Fruit fly (Drosophila melanogaster): ENCODE measurements around the gene CG14671.

The CG14671 gene

dm6 chr3R:5550452-5550851 is 14.2 kb downstream of the CG14671 start (continued):
- TF ChIP-seq CG6854 (GFP tag; optimal IDR thresholded peaks at IDR 0.05) = no peak
- peak; percentile 71; the same call in 2 of the 3 replicates for TF ChIP-seq Opbp (GFP tag; IDR thresholded peaks at IDR 0.05; ENCODE audit: partially characterized antibody)
- no peak for TF ChIP-seq Stat92E (GFP tag; optimal IDR thresholded peaks at IDR 0.05)
- TF ChIP-seq ac (GFP tag; optimal IDR thresholded peaks at IDR 0.05) = no peak
- TF ChIP-seq Fer3 (tag; optimal IDR thresholded peaks at IDR 0.05) = no peak
- TF ChIP-seq Max (GFP tag; optimal IDR thresholded peaks at IDR 0.05) = no peak
- TF ChIP-seq pzg (GFP tag; optimal IDR thresholded peaks at IDR 0.05) = peak; percentile 72
- TF ChIP-seq rib (GFP tag; IDR thresholded peaks at IDR 0.05) = no peak
- peak; percentile 52 for TF ChIP-seq CG1603 (tag; optimal IDR thresholded peaks at IDR 0.05)
- no peak for TF ChIP-seq Hey (tag; optimal IDR thresholded peaks at IDR 0.05)
- no peak for TF ChIP-seq CG10462 (GFP tag; optimal IDR thresholded peaks at IDR 0.05)
- no peak for TF ChIP-seq h (optimal IDR thresholded peaks at IDR 0.05)
- TF ChIP-seq CG10267 (tag; optimal IDR thresholded peaks at IDR 0.05) = no peak
- peak; percentile 53 for TF ChIP-seq hbn (GFP tag; IDR thresholded peaks at IDR 0.05; ENCODE audit: partially characterized antibody)
- no peak for TF ChIP-seq CG10274 (GFP tag; optimal IDR thresholded peaks at IDR 0.05)
- TF ChIP-seq inv (GFP tag; IDR thresholded peaks at IDR 0.05; ENCODE audit: partially characterized antibody) = peak; percentile 41; the same call in 1 of the 2 replicates
- no peak for TF ChIP-seq CG3995 (GFP tag; optimal IDR thresholded peaks at IDR 0.05)
- no peak for TF ChIP-seq gsb (GFP tag; IDR thresholded peaks at IDR 0.05)
- TF ChIP-seq Mrtf (GFP tag; IDR thresholded peaks at IDR 0.05) = no peak
- TF ChIP-seq CG11723 (GFP tag; optimal IDR thresholded peaks at IDR 0.05) = no peak
- no peak for TF ChIP-seq CG17359 (tag; optimal IDR thresholded peaks at IDR 0.05)
- peak; percentile 82 for TF ChIP-seq Bgb (GFP tag; IDR thresholded peaks at IDR 0.05; ENCODE audit: partially characterized antibody)
- TF ChIP-seq ham (GFP tag; IDR thresholded peaks at IDR 0.05) = no peak
- no peak for TF ChIP-seq CG12219 (GFP tag; optimal IDR thresholded peaks at IDR 0.05)
- TF ChIP-seq Hmr (GFP tag; optimal IDR thresholded peaks at IDR 0.05) = no peak
- TF ChIP-seq ap (GFP tag; IDR thresholded peaks at IDR 0.05) = no peak
- no peak for TF ChIP-seq B-H1 (GFP tag; IDR thresholded peaks at IDR 0.05)
- no peak for TF ChIP-seq grau (tag; optimal IDR thresholded peaks at IDR 0.05)
- no peak for TF ChIP-seq Xrp1 (GFP tag; IDR thresholded peaks at IDR 0.05)
- no peak for TF ChIP-seq oc (tag; optimal IDR thresholded peaks at IDR 0.05)
- peak; percentile 26 for TF ChIP-seq gfzf (GFP tag; optimal IDR thresholded peaks at IDR 0.05)
- no peak for TF ChIP-seq CG32772 (GFP tag; IDR thresholded peaks at IDR 0.05)
- TF ChIP-seq CG7745 (tag; optimal IDR thresholded peaks at IDR 0.05) = no peak
- TF ChIP-seq pfk (GFP tag; optimal IDR thresholded peaks at IDR 0.05) = no peak
- no peak for TF ChIP-seq CG1529 (GFP tag; optimal IDR thresholded peaks at IDR 0.05)
- no peak for TF ChIP-seq Six4 (GFP tag; optimal IDR thresholded peaks at IDR 0.05)
- no peak for TF ChIP-seq her (GFP tag; optimal IDR thresholded peaks at IDR 0.05)
- no peak for TF ChIP-seq CG6654 (GFP tag; optimal IDR thresholded peaks at IDR 0.05)
- no peak for TF ChIP-seq hth (optimal IDR thresholded peaks at IDR 0.05)
- TF ChIP-seq BtbVII (GFP tag; optimal IDR thresholded peaks at IDR 0.05) = no peak
- TF ChIP-seq prd (optimal IDR thresholded peaks at IDR 0.05) = no peak
- no peak for TF ChIP-seq prd (GFP tag; IDR thresholded peaks at IDR 0.05)
- no peak for TF ChIP-seq Meics (GFP tag; optimal IDR thresholded peaks at IDR 0.05)
- no peak for TF ChIP-seq CG6272 (GFP tag; IDR thresholded peaks at IDR 0.05)
- TF ChIP-seq CG11093 (GFP tag; IDR thresholded peaks at IDR 0.05) = no peak
- no peak for TF ChIP-seq Camta (GFP tag; optimal IDR thresholded peaks at IDR 0.05)
- no peak for TF ChIP-seq CG31224 (GFP tag; IDR thresholded peaks at IDR 0.05)
- no peak for TF ChIP-seq fd3F (GFP tag; optimal IDR thresholded peaks at IDR 0.05)
- no peak for TF ChIP-seq nmo (GFP tag; optimal IDR thresholded peaks at IDR 0.05)
- TF ChIP-seq sna (GFP tag; IDR thresholded peaks at IDR 0.05; ENCODE audit: partially characterized antibody) = peak; percentile 64
- no peak for TF ChIP-seq en (GFP tag; optimal IDR thresholded peaks at IDR 0.05)
- TF ChIP-seq cg (GFP tag; optimal IDR thresholded peaks at IDR 0.05) = no peak
